Fruit fly (Drosophila melanogaster): ENCODE measurements around the gene CG44532.

Gene CG44532

dm6 chrX:9152127-9152598, 9.7 kb upstream of the CG44532 start (continued):
- TF ChIP-seq Side (GFP tag; optimal IDR thresholded peaks at IDR 0.05): no peak
- no peak for TF ChIP-seq CG31365 (tag; optimal IDR thresholded peaks at IDR 0.05)
- TF ChIP-seq zen2 (GFP tag; IDR thresholded peaks at IDR 0.05; ENCODE audit: partially characterized antibody): no peak

dm6 chrX:9155134-9155533, 6.8 kb upstream of the CG44532 start:
- TF ChIP-seq CG18262 (tag; optimal IDR thresholded peaks at IDR 0.05) (peak; percentile 74), CG15601 (tag; optimal IDR thresholded peaks at IDR 0.05) (peak; percentile 29), CG4854 (GFP tag; optimal IDR thresholded peaks at IDR 0.05) (peak; percentile 17), CG12744 (GFP tag; optimal IDR thresholded peaks at IDR 0.05) (peak; percentile 42), CG2120 (GFP tag; optimal IDR thresholded peaks at IDR 0.05) (peak; percentile 67), Med (GFP tag) (peak; percentile 63), CG31441 (GFP tag; IDR thresholded peaks at IDR 0.05) (peak; percentile 25; the same call in 1 of the 2 replicates), CG3838 (GFP tag; optimal IDR thresholded peaks at IDR 0.05) (no peak), CG8290 (GFP tag; optimal IDR thresholded peaks at IDR 0.05) (no peak), CG8290 (tag; optimal IDR thresholded peaks at IDR 0.05) (no peak), chif (GFP tag; optimal IDR thresholded peaks at IDR 0.05) (peak; percentile 1 to 61), wdn (GFP tag; IDR thresholded peaks at IDR 0.05) (no peak), D (optimal IDR thresholded peaks at IDR 0.05) (no peak), D (GFP tag; optimal IDR thresholded peaks at IDR 0.05) (peak; percentile 64), nom (GFP tag; optimal IDR thresholded peaks at IDR 0.05) (peak; percentile 50), CG1792 (GFP tag; optimal IDR thresholded peaks at IDR 0.05) (peak; percentile 23), CG15696 (tag; optimal IDR thresholded peaks at IDR 0.05) (peak; percentile 81), CG3847 (GFP tag; IDR thresholded peaks at IDR 0.05) (peak; percentile 52), CG6854 (GFP tag; optimal IDR thresholded peaks at IDR 0.05) (peak; percentile 40), CG9797 (GFP tag; optimal IDR thresholded peaks at IDR 0.05) (no peak), fd64A (GFP tag; optimal IDR thresholded peaks at IDR 0.05) (no peak), sisA (GFP tag; IDR thresholded peaks at IDR 0.05) (peak; percentile 60), pho (GFP tag; optimal IDR thresholded peaks at IDR 0.05) (peak; percentile 25), sens (GFP tag) (peak; percentile 95), CG3163 (GFP tag; optimal IDR thresholded peaks at IDR 0.05) (no peak), CG10366 (GFP tag; IDR thresholded peaks at IDR 0.05) (no peak; the same call in 1 of the 2 replicates), CG6683 (GFP tag; optimal IDR thresholded peaks at IDR 0.05) (peak; percentile 9), z (GFP tag; IDR thresholded peaks at IDR 0.05) (no peak), pita (GFP tag; optimal IDR thresholded peaks at IDR 0.05) (no peak), bsh (GFP tag; optimal IDR thresholded peaks at IDR 0.05) (peak; percentile 59 to 76), CG13775 (GFP tag; optimal IDR thresholded peaks at IDR 0.05) (peak; percentile 43), jumu (GFP tag; optimal IDR thresholded peaks at IDR 0.05) (peak; percentile 3), CG4820 (GFP tag; optimal IDR thresholded peaks at IDR 0.05) (peak; percentile 37), emc (GFP tag; optimal IDR thresholded peaks at IDR 0.05) (no peak), Pdp1 (GFP tag; optimal IDR thresholded peaks at IDR 0.05) (peak in 1 of 2 experiments; percentile 24), Tbp (GFP tag; optimal IDR thresholded peaks at IDR 0.05) (no peak), Dad (GFP tag; optimal IDR thresholded peaks at IDR 0.05) (peak; percentile 27), CG34224 (GFP tag; IDR thresholded peaks at IDR 0.05; ENCODE audit: partially characterized antibody) (no peak), ind (GFP tag; optimal IDR thresholded peaks at IDR 0.05) (peak; percentile 61), odd (GFP tag; optimal IDR thresholded peaks at IDR 0.05) (peak; percentile 20), CG10654 (GFP tag; optimal IDR thresholded peaks at IDR 0.05) (peak; percentile 38), ara (GFP tag; IDR thresholded peaks at IDR 0.05) (no peak), Hr78 (GFP tag; optimal IDR thresholded peaks at IDR 0.05) (peak in 1 of 2 experiments; percentile 3), CG1233 (GFP tag; optimal IDR thresholded peaks at IDR 0.05) (peak; percentile 40), CG4617 (GFP tag; optimal IDR thresholded peaks at IDR 0.05; ENCODE audit: borderline replicate concordance) (no peak), CG6813 (GFP tag; optimal IDR thresholded peaks at IDR 0.05) (peak; percentile 63), CG33213 (GFP tag; optimal IDR thresholded peaks at IDR 0.05) (peak; percentile 3)
